Fruit fly (Drosophila melanogaster) whole organism, wandering third instar larva: ENCODE measurements around the gene CG13898.

ENCODE experiments used
- CG9705 ChIP-seq: fragments of 200-800 bp; sonication (Bioruptor generic); optimal IDR thresholded peaks from 2 replicates; lab custom pipeline; 2018; ENCODE audit warnings: missing biosample characterization, mild to moderate bottlenecking, missing genetic modification characterization
- CrebA ChIP-seq: fragments of 200-800 bp; sonication (Bioruptor generic); optimal IDR thresholded peaks from 2 replicates; lab custom pipeline; 2016; ENCODE audit warnings: missing biosample characterization, mild to moderate bottlenecking, missing genetic modification characterization, borderline replicate concordance
- Dif ChIP-seq: fragments of 200-275, 200-300 bp; sonication (Bioruptor generic); optimal IDR thresholded peaks from 2 replicates; lab custom pipeline; 2018; ENCODE audit warnings: missing biosample characterization, missing genetic modification characterization; ENCODE audit not compliant: partially characterized antibody
- GATAd ChIP-seq: sonication (Bioruptor generic); optimal IDR thresholded peaks from 2 replicates; lab custom pipeline; 2016; ENCODE audit warnings: missing biosample characterization, missing genetic modification characterization
- HLH106 ChIP-seq: fragments of 200-800 bp; optimal IDR thresholded peaks from 3 replicates; lab custom pipeline; 2019; ENCODE audit warnings: missing biosample characterization, mild to moderate bottlenecking, missing genetic modification characterization, moderate library complexity
- Hnf4 ChIP-seq: fragments of 200-800 bp; sonication (Bioruptor generic); optimal IDR thresholded peaks from 2 replicates; lab custom pipeline; 2016; ENCODE audit warnings: missing biosample characterization, mild to moderate bottlenecking, missing genetic modification characterization
- Hr78 ChIP-seq: fragments of >200 bp; optimal IDR thresholded peaks from 2 replicates; lab custom pipeline; 2017; ENCODE audit warnings: missing biosample characterization, missing genetic modification characterization
- Hr83 ChIP-seq: fragments of 200-300 bp; sonication (Bioruptor generic); optimal IDR thresholded peaks from 2 replicates; lab custom pipeline; 2016; ENCODE audit warnings: missing biosample characterization, mild to moderate bottlenecking, missing genetic modification characterization, moderate library complexity; ENCODE audit not compliant: poor library complexity, severe bottlenecking
- Mio ChIP-seq: sonication (Bioruptor generic); optimal IDR thresholded peaks from 2 replicates; lab custom pipeline; 2016; ENCODE audit warnings: missing biosample characterization, missing genetic modification characterization
- Myc ChIP-seq: fragments of >200 bp; optimal IDR thresholded peaks from 2 replicates; lab custom pipeline; 2017
- N ChIP-seq: fragments of >200 bp; optimal IDR thresholded peaks from 2 replicates; lab custom pipeline; 2018; ENCODE audit warnings: missing biosample characterization, missing external identifiers, missing genetic modification characterization
- OdsH ChIP-seq: fragments of 200-800 bp; sonication (Bioruptor generic); optimal IDR thresholded peaks from 2 replicates; lab custom pipeline; 2016; ENCODE audit warnings: missing biosample characterization, mild to moderate bottlenecking, missing genetic modification characterization
- Rel ChIP-seq, 2 experiments: fragments of 200-800 bp; sonication (Bioruptor generic) in 1 of 2; optimal IDR thresholded peaks; 2 replicates in 1 of 2; 3 replicates in 1 of 2; lab custom pipeline; 2016 to 2019; ENCODE audit warnings: mild to moderate bottlenecking in 2 of 2, missing biosample characterization in 2 of 2, missing genetic modification characterization in 2 of 2, moderate library complexity in 1 of 2
- Sp1 ChIP-seq: fragments of 200-800 bp; sonication (Bioruptor generic); optimal IDR thresholded peaks from 3 replicates; lab custom pipeline; 2019; ENCODE audit warnings: missing biosample characterization, mild to moderate bottlenecking, missing genetic modification characterization, moderate library complexity
- Vsx2 ChIP-seq: fragments of 200-300, 225-300 bp; sonication (Bioruptor generic); optimal IDR thresholded peaks from 2 replicates; lab custom pipeline; 2018; ENCODE audit warnings: missing biosample characterization, missing genetic modification characterization; ENCODE audit not compliant: partially characterized antibody
- br ChIP-seq: fragments of 200-800 bp; sonication (Bioruptor generic); optimal IDR thresholded peaks from 2 replicates; lab custom pipeline; 2016; ENCODE audit warnings: missing biosample characterization, missing genetic modification characterization
- brk ChIP-seq: fragments of 200-800 bp; sonication (Bioruptor generic); optimal IDR thresholded peaks from 2 replicates; lab custom pipeline; 2016; ENCODE audit warnings: missing biosample characterization, mild to moderate bottlenecking, missing genetic modification characterization
- dl ChIP-seq, 2 experiments: fragments of 175-275, 200-275 bp in 1 of 2; fragments of 200-275 bp in 1 of 2; sonication (Bioruptor generic); optimal IDR thresholded peaks; lab custom pipeline; 2018; ENCODE audit warnings: mild to moderate bottlenecking in 2 of 2, missing biosample characterization in 2 of 2, missing genetic modification characterization in 2 of 2, moderate library complexity in 2 of 2; ENCODE audit not compliant: partially characterized antibody in 2 of 2, insufficient read depth in 1 of 2
- dmrt93B ChIP-seq: fragments of 200-800 bp; sonication (Bioruptor generic); optimal IDR thresholded peaks from 2 replicates; lab custom pipeline; 2018; ENCODE audit warnings: missing biosample characterization, mild to moderate bottlenecking, missing genetic modification characterization
- dsf ChIP-seq: sonication (Bioruptor generic); optimal IDR thresholded peaks from 2 replicates; lab custom pipeline; 2016; ENCODE audit warnings: missing biosample characterization, missing genetic modification characterization, borderline replicate concordance
- ey ChIP-seq: fragments of 200-800 bp; sonication (Bioruptor generic); optimal IDR thresholded peaks from 2 replicates; lab custom pipeline; 2016; ENCODE audit warnings: missing biosample characterization, missing genetic modification characterization
- foxo ChIP-seq, 2 experiments: fragments of 200-800 bp; sonication (Bioruptor generic); optimal IDR thresholded peaks; 2 replicates in 1 of 2; 3 replicates in 1 of 2; lab custom pipeline; 2016 to 2017; ENCODE audit warnings: missing biosample characterization in 2 of 2, missing genetic modification characterization in 2 of 2
- fru ChIP-seq: fragments of 200-800 bp; sonication (Bioruptor generic); optimal IDR thresholded peaks from 3 replicates; lab custom pipeline; 2016; ENCODE audit warnings: missing biosample characterization, mild to moderate bottlenecking, missing genetic modification characterization
- h ChIP-seq: fragments of 200-800 bp; sonication (Bioruptor generic); optimal IDR thresholded peaks from 3 replicates; lab custom pipeline; 2016; ENCODE audit warnings: missing biosample characterization, mild to moderate bottlenecking, missing genetic modification characterization
- pan ChIP-seq: fragments of >200 bp; optimal IDR thresholded peaks from 2 replicates; lab custom pipeline; 2017
- psq ChIP-seq: fragments of 200-800 bp; sonication (Bioruptor generic); optimal IDR thresholded peaks from 3 replicates; lab custom pipeline; 2017; ENCODE audit warnings: missing biosample characterization, mild to moderate bottlenecking, missing genetic modification characterization, moderate library complexity
- rgr ChIP-seq: fragments of 200-800 bp; sonication (Bioruptor generic); optimal IDR thresholded peaks from 3 replicates; lab custom pipeline; 2016; ENCODE audit warnings: missing biosample characterization, mild to moderate bottlenecking, missing genetic modification characterization
- sage ChIP-seq: fragments of 200-800 bp; sonication (Bioruptor generic); optimal IDR thresholded peaks from 2 replicates; lab custom pipeline; 2016; ENCODE audit warnings: missing biosample characterization, mild to moderate bottlenecking, missing genetic modification characterization
- sv ChIP-seq: fragments of 200-800 bp; sonication (Bioruptor generic); optimal IDR thresholded peaks from 3 replicates; lab custom pipeline; 2016; ENCODE audit warnings: missing biosample characterization, missing genetic modification characterization
- tai ChIP-seq: sonication (Bioruptor generic); optimal IDR thresholded peaks from 2 replicates; lab custom pipeline; 2016; ENCODE audit warnings: missing biosample characterization, missing genetic modification characterization
- woc ChIP-seq: sonication (Bioruptor generic); optimal IDR thresholded peaks from 2 replicates; lab custom pipeline; 2016; ENCODE audit warnings: missing biosample characterization, mild to moderate bottlenecking, missing genetic modification characterization

The CG13898 gene

DNA sequence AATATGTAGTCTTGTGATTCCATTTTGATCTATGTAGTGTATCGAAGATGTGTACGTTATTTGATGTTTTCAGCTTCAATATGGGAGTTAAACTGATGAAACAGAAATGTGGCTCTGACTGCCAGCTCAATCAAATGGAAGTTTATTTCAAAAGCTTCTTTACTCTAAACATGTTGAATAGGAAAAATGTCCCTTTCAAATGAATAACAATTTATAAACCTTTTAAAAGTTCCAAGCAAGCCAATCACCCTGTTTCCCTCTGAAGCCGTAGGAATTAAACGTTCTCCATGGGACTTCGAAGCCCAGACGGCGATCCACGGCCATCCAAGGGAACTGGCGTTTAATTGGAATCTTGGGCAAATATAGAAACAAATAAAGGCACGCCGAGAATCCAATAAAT, at the start of gene CG13898:
TSS of gene CG13898 (minus strand) at position 101 of the 400 bp plus-strand sequence.
- no peak for TF ChIP-seq dsf (GFP tag; lab: Kevin White, UChicago)
- no peak for TF ChIP-seq sv
- TF ChIP-seq dmrt93B: no peak
- TF ChIP-seq sage (GFP tag; lab: Kevin White, UChicago): no peak
- TF ChIP-seq rgr (GFP tag; lab: Kevin White, UChicago): no peak
- TF ChIP-seq Myc: no peak
- no peak for TF ChIP-seq GATAd (GFP tag; lab: Kevin White, UChicago)
- no peak for TF ChIP-seq tai
- TF ChIP-seq HLH106: no peak
- TF ChIP-seq ey (GFP tag; lab: Kevin White, UChicago): no peak
- TF ChIP-seq OdsH (GFP tag; lab: Kevin White, UChicago): no peak
- TF ChIP-seq CrebA (GFP tag; lab: Kevin White, UChicago): no peak
- no peak for TF ChIP-seq fru (GFP tag; lab: Kevin White, UChicago)
- no peak for TF ChIP-seq woc (GFP tag; lab: Kevin White, UChicago)
- TF ChIP-seq Hr83 (GFP tag; lab: Kevin White, UChicago): no peak
- no peak for TF ChIP-seq brk (GFP tag; lab: Kevin White, UChicago)
- TF ChIP-seq Hnf4 (GFP tag; lab: Kevin White, UChicago): no peak
- TF ChIP-seq foxo (GFP tag; optimal IDR thresholded peaks at IDR 0.05; lab: Kevin White, UChicago): no peak
- no peak for TF ChIP-seq CG9705

DNA sequence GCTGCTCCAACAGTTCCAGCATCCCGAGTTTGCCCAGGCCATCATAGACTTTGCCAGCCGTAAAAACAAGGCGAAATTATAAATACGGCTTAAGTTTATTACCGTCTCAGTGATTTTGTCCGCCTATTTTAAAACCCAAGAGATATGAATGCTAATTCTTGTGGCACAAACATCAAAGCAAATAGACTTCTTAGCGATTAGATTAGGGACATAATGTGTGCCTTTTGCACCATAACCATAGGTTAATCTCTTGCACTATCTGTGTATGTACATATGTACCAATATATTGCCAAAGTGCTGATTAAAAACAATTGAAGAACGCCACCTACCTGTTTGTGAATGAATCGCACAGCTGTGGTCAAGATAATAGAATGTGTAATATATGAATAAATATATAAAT, 48.4 kb upstream of the CG13898 start:
- TF ChIP-seq CrebA (GFP tag; lab: Kevin White, UChicago) (no peak), Rel (GFP tag; optimal IDR thresholded peaks at IDR 0.05; lab: Kevin White, UChicago) (no peak), Rel (tag; optimal IDR thresholded peaks at IDR 0.05; lab: Kevin White, UChicago) (no peak), rgr (GFP tag; lab: Kevin White, UChicago) (no peak), h (GFP tag; lab: Kevin White, UChicago) (no peak), Hr83 (GFP tag; lab: Kevin White, UChicago) (no peak), Dif (GFP tag; lab: Kevin White, UChicago) (no peak)

DNA sequence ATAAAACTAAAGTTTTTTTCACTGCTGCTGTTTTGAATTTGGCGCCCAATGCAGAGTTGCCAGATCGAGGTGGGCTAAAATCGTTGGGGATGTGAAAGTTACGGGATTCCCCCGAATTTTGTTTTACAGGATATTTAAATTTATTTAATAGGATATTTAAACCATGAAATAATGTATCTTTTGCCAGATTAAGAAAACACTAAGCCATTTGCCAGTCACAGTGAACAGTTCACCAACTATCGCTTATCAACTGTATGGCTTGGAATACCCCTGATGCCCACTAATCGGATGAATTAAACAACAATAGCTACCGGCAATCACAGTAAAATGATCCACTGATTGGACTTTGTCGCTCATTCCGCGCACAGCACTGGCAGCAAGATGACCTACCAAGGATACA, 47.2 kb upstream of the CG13898 start, which contains the start of gene Dci:
TSS of gene Dci (plus strand) at position 286 of the 400 bp plus-strand sequence.
- TF ChIP-seq sage (GFP tag; lab: Kevin White, UChicago) (no peak), N (GFP tag; lab: Kevin White, UChicago) (no peak), Rel (GFP tag; optimal IDR thresholded peaks at IDR 0.05; lab: Kevin White, UChicago) (no peak), Rel (tag; optimal IDR thresholded peaks at IDR 0.05; lab: Kevin White, UChicago) (peak; percentile 98), HLH106 (peak; percentile 60), OdsH (GFP tag; lab: Kevin White, UChicago) (peak; percentile 46), dl (GFP tag; optimal IDR thresholded peaks at IDR 0.05; lab: Kevin White, UChicago; ENCODE audit: insufficient read depth in 1 of 2, partially characterized antibody in 2 of 2) (no peak), foxo (GFP tag; optimal IDR thresholded peaks at IDR 0.05; lab: Kevin White, UChicago) (peak in 1 of 2 experiments; percentile 78), Vsx2 (no peak), ey (GFP tag; lab: Kevin White, UChicago) (peak; percentile 56), rgr (GFP tag; lab: Kevin White, UChicago) (peak; percentile 67), pan (no peak), Sp1 (GFP tag; lab: Kevin White, UChicago) (peak; percentile 35), fru (GFP tag; lab: Kevin White, UChicago) (peak; percentile 62), Hr78 (no peak), dsf (GFP tag; lab: Kevin White, UChicago) (no peak), Hr83 (GFP tag; lab: Kevin White, UChicago) (peak; percentile 67), dmrt93B (peak; percentile 28), CG9705 (peak; percentile 27), CrebA (GFP tag; lab: Kevin White, UChicago) (no peak), Mio (GFP tag; lab: Kevin White, UChicago) (no peak), h (GFP tag; lab: Kevin White, UChicago) (peak; percentile 63), psq (peak; percentile 44), br (GFP tag; lab: Kevin White, UChicago) (peak; percentile 47), GATAd (GFP tag; lab: Kevin White, UChicago) (peak; percentile 16), woc (GFP tag; lab: Kevin White, UChicago) (no peak), Dif (GFP tag; lab: Kevin White, UChicago) (no peak), sv (peak; percentile 69)
